Worm (Caenorhabditis elegans) whole organism, midembryonic: ENCODE data around the gene adal-1.

Experiments used
- cog-1 ChIP-seq: sonication (generic microtip); optimal IDR thresholded peaks from 2 replicates; lab custom pipeline; 2016; ENCODE audit warnings: missing genetic modification characterization, missing compliant biosample characterization
- klf-2 ChIP-seq: fragments of 200-800 bp; sonication (Bioruptor generic); conservative IDR thresholded peaks from 2 replicates; pipeline ENCODE4 v1.3.6; 2022; ENCODE audit warnings: missing genetic modification reagents, missing genetic modification characterization, missing compliant biosample characterization

- TF ChIP-seq klf-2 (no peak), cog-1 (tag; lab: Kevin White, UChicago) (no peak)
Measured at ce11 chrII:6897507-6897906, 4.1 kb upstream of the adal-1 start, which contains the start of gene C44B7.11.
